Fruit fly (Drosophila melanogaster): ENCODE results near the gene iav.
A peak's percentile ranks its signal among the peaks of the same experiment; 100 is the strongest.

The iav gene

DNA sequence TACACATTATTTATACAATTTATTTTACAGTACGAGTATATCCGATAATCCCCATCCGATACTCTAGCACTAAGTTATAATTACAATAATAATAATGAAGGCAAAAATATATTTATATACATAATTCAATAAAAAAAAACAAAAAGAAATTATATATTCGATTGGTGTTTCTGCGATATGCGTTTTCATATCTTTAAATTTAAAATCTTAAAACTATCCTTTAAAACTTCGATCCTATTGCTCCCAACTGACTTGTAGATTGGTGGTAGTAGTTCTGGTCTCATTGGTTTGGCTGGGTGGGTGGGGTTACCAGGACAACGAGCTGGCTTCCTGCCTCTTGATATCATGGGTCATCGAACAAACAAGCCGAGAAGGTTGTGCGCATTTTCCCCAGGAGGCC, at the start of gene iav:
Gene iav (plus strand): TSS at position 301 of the 400 bp plus-strand sequence.
- TF ChIP-seq pan (optimal IDR thresholded peaks at IDR 0.05) (no peak), CG8478 (optimal IDR thresholded peaks at IDR 0.05) (no peak)

dm6 chrX:6770924-6771323, 42.9 kb upstream of the iav start, which contains the start of gene Coq7:
Gene Coq7, plus strand, starts transcription at chrX:6771225.
- TF ChIP-seq pan (optimal IDR thresholded peaks at IDR 0.05): no peak

DNA sequence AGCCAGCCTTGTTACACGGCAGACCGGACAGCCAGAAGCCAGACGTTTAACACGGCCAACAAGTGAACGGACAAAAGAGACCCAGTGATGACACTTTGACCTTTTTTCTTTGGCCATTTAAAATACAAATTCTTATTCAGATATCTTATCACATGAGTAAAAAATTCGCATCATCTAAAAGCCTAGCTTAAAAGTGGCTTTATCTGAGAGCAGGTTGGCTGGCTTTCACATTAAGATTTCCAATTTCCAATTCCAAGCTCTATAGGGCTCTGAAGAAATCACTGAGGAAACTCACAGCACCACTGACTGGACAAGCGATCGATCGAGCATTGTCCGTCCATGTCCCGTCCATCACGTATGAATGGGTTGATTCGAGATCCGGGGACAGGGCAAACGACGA, 38.2 kb upstream of the iav start:
- TF ChIP-seq Dll (optimal IDR thresholded peaks at IDR 0.05) (no peak), CG8478 (optimal IDR thresholded peaks at IDR 0.05) (no peak)

DNA sequence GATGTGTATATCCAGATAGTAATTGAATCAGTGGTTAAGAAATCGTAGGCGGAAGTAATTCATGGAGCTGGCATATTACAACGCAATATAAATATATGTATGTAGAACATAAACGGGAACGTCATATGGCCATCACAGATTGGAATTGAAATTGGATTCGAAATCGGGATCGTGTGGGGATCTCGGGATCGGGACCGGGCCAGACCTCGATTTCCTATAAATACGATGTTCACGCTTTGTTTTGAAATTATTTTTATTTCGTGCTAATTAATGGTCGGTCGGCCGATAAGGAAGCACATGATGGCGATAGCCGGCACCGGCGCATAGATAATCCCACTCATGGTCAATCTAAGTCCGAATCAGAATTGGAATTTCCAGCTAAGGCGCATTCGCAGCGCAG, 37.5 kb upstream of the iav start:
- no peak for TF ChIP-seq psq (optimal IDR thresholded peaks at IDR 0.05)
- TF ChIP-seq usp (GFP tag; optimal IDR thresholded peaks at IDR 0.05): no peak
- TF ChIP-seq Dll (optimal IDR thresholded peaks at IDR 0.05): no peak
- TF ChIP-seq CG8478 (optimal IDR thresholded peaks at IDR 0.05): no peak
- TF ChIP-seq pan (optimal IDR thresholded peaks at IDR 0.05): no peak
- no peak for TF ChIP-seq EcR (GFP tag; optimal IDR thresholded peaks at IDR 0.05)

dm6 chrX:6776934-6777333, 36.8 kb upstream of the iav start:
- no peak for TF ChIP-seq Dll (optimal IDR thresholded peaks at IDR 0.05)

- TF ChIP-seq Dll (optimal IDR thresholded peaks at IDR 0.05) (no peak), pan (optimal IDR thresholded peaks at IDR 0.05) (no peak), usp (GFP tag; optimal IDR thresholded peaks at IDR 0.05) (no peak)
These were observed 36.4 kb upstream of the iav start for dm6 chrX:6777394-6777793.

- TF ChIP-seq EcR (GFP tag; optimal IDR thresholded peaks at IDR 0.05) (no peak), pan (optimal IDR thresholded peaks at IDR 0.05) (peak; percentile 55)
These were observed 35.7 kb upstream of the iav start for dm6 chrX:6778068-6778467.

DNA sequence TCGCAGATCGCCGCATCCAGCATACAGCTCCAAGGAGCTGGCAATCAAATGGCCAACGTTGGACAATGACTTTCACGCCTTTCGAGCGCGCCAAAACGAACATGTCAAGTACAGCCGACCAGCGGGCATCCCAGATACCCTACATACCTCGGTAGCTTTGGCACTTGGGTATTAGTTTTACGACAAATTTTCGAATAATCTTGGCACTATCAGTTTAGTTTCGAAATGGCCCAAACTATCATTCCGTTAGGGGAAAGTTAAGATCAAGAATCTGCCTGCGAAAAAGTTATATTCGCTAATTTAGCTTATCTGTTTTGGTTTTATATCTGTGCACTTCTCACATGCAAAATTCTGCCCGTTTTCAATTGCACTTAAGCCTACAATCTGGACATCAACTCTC, 35.0 kb upstream of the iav start:
- TF ChIP-seq pan (optimal IDR thresholded peaks at IDR 0.05): no peak
- TF ChIP-seq usp (GFP tag; optimal IDR thresholded peaks at IDR 0.05): no peak
- TF ChIP-seq Dll (optimal IDR thresholded peaks at IDR 0.05): no peak
- TF ChIP-seq psq (optimal IDR thresholded peaks at IDR 0.05): no peak
- TF ChIP-seq EcR (GFP tag; optimal IDR thresholded peaks at IDR 0.05): no peak
- TF ChIP-seq CG8478 (optimal IDR thresholded peaks at IDR 0.05): no peak

DNA sequence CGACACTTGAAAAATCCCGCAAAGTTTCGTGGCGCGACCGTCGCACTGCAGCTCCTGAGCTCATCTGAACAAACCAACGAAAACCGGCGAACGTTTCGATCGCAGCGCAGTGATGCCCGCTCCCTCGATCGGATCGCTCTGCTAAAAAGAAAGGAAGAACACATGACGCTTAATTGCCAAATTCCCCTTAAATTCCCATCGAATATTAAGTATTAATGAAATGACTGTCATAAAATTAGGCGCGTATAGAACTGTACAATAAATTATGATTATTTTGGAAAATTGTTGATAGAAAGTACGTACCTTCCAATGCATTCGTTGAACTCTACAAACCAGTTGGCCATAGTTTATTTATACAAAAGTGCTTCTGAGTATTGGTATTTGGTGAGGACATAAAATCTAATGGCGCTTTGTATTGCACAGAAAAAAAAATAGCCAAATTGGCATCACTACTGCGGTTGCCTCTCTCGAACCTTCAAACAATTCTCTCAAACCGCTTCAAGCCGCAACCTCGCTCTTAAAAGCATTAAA, 34.1 kb upstream of the iav start, which contains the start of gene shf:
Gene shf (minus strand): TSS at position 51 of the 531 bp plus-strand sequence.
- TF ChIP-seq usp (GFP tag; optimal IDR thresholded peaks at IDR 0.05) (no peak), Dll (optimal IDR thresholded peaks at IDR 0.05) (no peak), EcR (GFP tag; optimal IDR thresholded peaks at IDR 0.05) (no peak), CG8478 (optimal IDR thresholded peaks at IDR 0.05) (no peak), psq (optimal IDR thresholded peaks at IDR 0.05) (no peak), pan (optimal IDR thresholded peaks at IDR 0.05) (no peak)

- no peak for TF ChIP-seq Dll (optimal IDR thresholded peaks at IDR 0.05)
- TF ChIP-seq usp (GFP tag; optimal IDR thresholded peaks at IDR 0.05): no peak
- TF ChIP-seq EcR (GFP tag; optimal IDR thresholded peaks at IDR 0.05): no peak
- TF ChIP-seq pan (optimal IDR thresholded peaks at IDR 0.05): no peak
These were observed 22.8 kb upstream of the iav start for dm6 chrX:6790944-6791343.

DNA sequence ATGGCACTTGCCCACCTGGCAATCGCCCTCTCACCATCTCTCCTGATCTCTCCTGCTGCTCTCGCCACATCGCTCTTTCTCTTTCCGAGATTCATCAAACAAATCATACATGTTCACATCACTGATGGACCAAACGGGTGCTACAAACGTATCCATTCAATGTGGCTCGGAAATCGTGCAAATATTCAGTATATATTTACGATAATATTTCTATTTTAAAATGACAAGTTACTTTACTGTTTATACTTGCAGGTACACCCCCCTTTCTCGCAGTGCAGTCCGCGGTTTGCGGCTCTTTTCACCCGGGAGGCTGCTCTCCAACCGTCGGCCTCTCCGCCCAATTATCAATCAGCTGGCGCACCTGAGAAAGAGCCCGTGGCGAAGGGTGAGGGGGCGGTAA, 22.2 kb upstream of the iav start:
- TF ChIP-seq pan (optimal IDR thresholded peaks at IDR 0.05) (no peak), psq (optimal IDR thresholded peaks at IDR 0.05) (no peak), EcR (GFP tag; optimal IDR thresholded peaks at IDR 0.05) (no peak), CG8478 (optimal IDR thresholded peaks at IDR 0.05) (no peak), Dll (optimal IDR thresholded peaks at IDR 0.05) (peak; percentile 50)

DNA sequence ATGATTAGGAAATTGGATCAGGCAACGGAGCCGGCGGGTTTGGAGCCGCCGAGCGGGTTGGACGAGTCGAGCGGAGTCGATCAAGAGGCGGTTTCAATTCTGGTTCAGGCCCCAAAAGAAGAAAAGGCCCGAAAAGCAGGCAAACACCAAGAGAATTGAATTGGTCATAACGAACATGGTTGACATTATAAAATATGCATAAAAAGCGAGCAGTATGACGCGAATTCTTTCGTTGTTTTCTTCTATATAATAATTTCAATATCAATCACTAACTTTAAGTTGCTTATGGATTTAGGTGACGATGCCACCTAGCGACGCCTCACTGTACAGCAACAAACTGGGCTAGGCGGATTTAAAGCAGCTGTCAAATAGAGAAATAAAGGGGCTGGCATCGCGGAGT, 20.9 kb upstream of the iav start:
- TF ChIP-seq psq (optimal IDR thresholded peaks at IDR 0.05) (no peak), Dll (optimal IDR thresholded peaks at IDR 0.05) (no peak), pan (optimal IDR thresholded peaks at IDR 0.05) (no peak), usp (GFP tag; optimal IDR thresholded peaks at IDR 0.05) (no peak), CG8478 (optimal IDR thresholded peaks at IDR 0.05) (no peak), EcR (GFP tag; optimal IDR thresholded peaks at IDR 0.05) (no peak)

dm6 chrX:6793390-6793789, 20.4 kb upstream of the iav start:
- no peak for TF ChIP-seq usp (GFP tag; optimal IDR thresholded peaks at IDR 0.05)

- TF ChIP-seq Dll (optimal IDR thresholded peaks at IDR 0.05) (no peak), CG8478 (optimal IDR thresholded peaks at IDR 0.05) (no peak), usp (GFP tag; optimal IDR thresholded peaks at IDR 0.05) (no peak), psq (optimal IDR thresholded peaks at IDR 0.05) (no peak), EcR (GFP tag; optimal IDR thresholded peaks at IDR 0.05) (no peak), pan (optimal IDR thresholded peaks at IDR 0.05) (no peak)
These were observed 19.6 kb upstream of the iav start for dm6 chrX:6794190-6794589.

dm6 chrX:6794826-6795225, 19.0 kb upstream of the iav start:
- no peak for TF ChIP-seq psq (optimal IDR thresholded peaks at IDR 0.05)
- TF ChIP-seq Dll (optimal IDR thresholded peaks at IDR 0.05): no peak
- no peak for TF ChIP-seq CG8478 (optimal IDR thresholded peaks at IDR 0.05)
- TF ChIP-seq pan (optimal IDR thresholded peaks at IDR 0.05): no peak
- no peak for TF ChIP-seq usp (GFP tag; optimal IDR thresholded peaks at IDR 0.05)
- TF ChIP-seq EcR (GFP tag; optimal IDR thresholded peaks at IDR 0.05): no peak

All from whole organism.